Worm (Caenorhabditis elegans) whole organism, young adult: Measurements from ENCODE around the gene nac-1.

ENCODE experiments used
- B0019.2 ChIP-seq: fragments of 200-800 bp; sonication (Bioruptor generic); conservative IDR thresholded peaks from 2 replicates; pipeline ENCODE4 v1.3.6; 2022; ENCODE audit warnings: missing genetic modification reagents, missing genetic modification characterization, missing compliant biosample characterization
- B0035.1 ChIP-seq: sonication (generic microtip); optimal IDR thresholded peaks from 2 replicates; lab custom pipeline; 2016; ENCODE audit warnings: missing genetic modification characterization, mild to moderate bottlenecking, missing compliant biosample characterization, missing genotype, missing genetic modification reagents
- F22D6.2 ChIP-seq: sonication (generic microtip); optimal IDR thresholded peaks from 2 replicates; lab custom pipeline; 2016; ENCODE audit warnings: mild to moderate bottlenecking, missing genetic modification characterization, missing compliant biosample characterization
- F23B12.7 ChIP-seq: sonication (generic microtip); optimal IDR thresholded peaks from 2 replicates; lab custom pipeline; 2017; ENCODE audit warnings: missing genetic modification characterization, mild to moderate bottlenecking, missing compliant biosample characterization, antibody characterized with exemption, moderate library complexity; ENCODE audit not compliant: insufficient read depth
- F33H1.4 ChIP-seq: fragments of 200-800 bp; sonication (Bioruptor generic); IDR thresholded peaks from 2 replicates; pipeline ENCODE4 v1.3.6; 2022; ENCODE audit warnings: missing genetic modification reagents, missing genetic modification characterization, missing compliant biosample characterization
- F39B2.1 ChIP-seq: fragments of 200-800 bp; sonication (Bioruptor generic); IDR thresholded peaks from 2 replicates; pipeline ENCODE4 v1.3.6; 2022; ENCODE audit warnings: missing genetic modification reagents, missing genetic modification characterization, missing compliant biosample characterization
- F49E8.2 ChIP-seq: sonication (generic microtip); optimal IDR thresholded peaks from 3 replicates; lab custom pipeline; 2017; ENCODE audit warnings: missing genetic modification characterization, mild to moderate bottlenecking, missing compliant biosample characterization, antibody characterized with exemption, moderate library complexity; ENCODE audit not compliant: insufficient read depth
- F55B11.4 ChIP-seq: sonication (generic microtip); optimal IDR thresholded peaks from 2 replicates; lab custom pipeline; 2016; ENCODE audit warnings: missing compliant biosample characterization, missing genetic modification characterization, borderline replicate concordance; ENCODE audit not compliant: insufficient read depth
- K11D2.4 ChIP-seq: fragments of 200-800 bp; sonication (Bioruptor generic); IDR thresholded peaks from 2 replicates; pipeline ENCODE4 v1.3.6; 2022; ENCODE audit warnings: missing genetic modification reagents, missing genetic modification characterization, missing compliant biosample characterization
- Y53G8AR.9 ChIP-seq: fragments of 200-800 bp; sonication (Bioruptor generic); conservative IDR thresholded peaks from 2 replicates; pipeline ENCODE4 v1.3.6; 2022; ENCODE audit warnings: missing genetic modification reagents, missing genetic modification characterization, missing compliant biosample characterization
- Y95B8A.8 ChIP-seq: fragments of 200-800 bp; sonication (Bioruptor generic); IDR thresholded peaks from 2 replicates; pipeline ENCODE4 v1.3.6; 2022; ENCODE audit warnings: missing genetic modification reagents, missing genetic modification characterization, missing compliant biosample characterization
- aptf-3 ChIP-seq: fragments of 200-800 bp; sonication (Bioruptor generic); IDR thresholded peaks from 2 replicates; pipeline ENCODE4 v1.3.6; 2022; ENCODE audit warnings: missing genetic modification characterization, missing compliant biosample characterization
- attf-3 ChIP-seq: fragments of 200-800 bp; sonication (Bioruptor generic); conservative IDR thresholded peaks from 2 replicates; pipeline ENCODE4 v1.3.6; 2022; ENCODE audit warnings: missing genetic modification reagents, missing genetic modification characterization, missing compliant biosample characterization
- attf-6 ChIP-seq: fragments of 200-800 bp; sonication (Bioruptor generic); IDR thresholded peaks from 2 replicates; pipeline ENCODE4 v1.3.6; 2022; ENCODE audit warnings: missing genetic modification reagents, missing genetic modification characterization, missing compliant biosample characterization
- ceh-27 ChIP-seq: fragments of 200-800 bp; sonication (Bioruptor generic); optimal IDR thresholded peaks from 2 replicates; lab custom pipeline; 2018; ENCODE audit warnings: mild to moderate bottlenecking, missing genetic modification characterization, moderate library complexity, missing compliant biosample characterization
- ceh-58 ChIP-seq: fragments of 200-800 bp; sonication (Bioruptor generic); IDR thresholded peaks from 2 replicates; pipeline ENCODE4 v1.3.6; 2022; ENCODE audit warnings: missing genetic modification characterization, missing compliant biosample characterization
- chd-7 ChIP-seq: sonication (generic microtip); optimal IDR thresholded peaks from 2 replicates; lab custom pipeline; 2016; ENCODE audit warnings: mild to moderate bottlenecking, missing genetic modification characterization, moderate library complexity, missing compliant biosample characterization
- dpl-1 ChIP-seq: fragments of 150-350 bp; optimal IDR thresholded peaks from 2 replicates; lab custom pipeline; 2014; ENCODE audit warnings: missing biosample characterization, missing genetic modification reagents, missing genetic modification characterization
- efl-1 ChIP-seq: fragments of 150-350 bp; optimal IDR thresholded peaks from 2 replicates; lab custom pipeline; 2014; ENCODE audit warnings: missing biosample characterization, missing genetic modification reagents, missing genetic modification characterization
- egrh-3 ChIP-seq: fragments of 200-800 bp; sonication (Bioruptor generic); IDR thresholded peaks from 2 replicates; pipeline ENCODE4 v1.3.6; 2022; ENCODE audit warnings: missing genetic modification reagents, missing genetic modification characterization, missing compliant biosample characterization
- ets-4 ChIP-seq: fragments of 200-800 bp; sonication (Bioruptor generic); optimal IDR thresholded peaks from 2 replicates; lab custom pipeline; 2018; ENCODE audit warnings: mild to moderate bottlenecking, missing genetic modification characterization, missing compliant biosample characterization
- fkh-3 ChIP-seq: sonication (generic microtip); optimal IDR thresholded peaks from 2 replicates; lab custom pipeline; 2016; ENCODE audit warnings: mild to moderate bottlenecking, missing genetic modification characterization, missing compliant biosample characterization
- him-1 ChIP-seq: sonication (generic microtip); optimal IDR thresholded peaks from 2 replicates; lab custom pipeline; 2016; ENCODE audit warnings: missing genotype, missing genetic modification reagents, missing genetic modification characterization, missing compliant biosample characterization
- hlh-26 ChIP-seq: fragments of 200-800 bp; sonication (Bioruptor generic); conservative IDR thresholded peaks from 2 replicates; pipeline ENCODE4 v1.3.6; 2022; ENCODE audit warnings: missing genetic modification reagents, missing genetic modification characterization, missing compliant biosample characterization
- hrde-1 ChIP-seq: sonication (generic microtip); optimal IDR thresholded peaks from 2 replicates; lab custom pipeline; 2016; ENCODE audit warnings: missing genetic modification characterization, mild to moderate bottlenecking, missing compliant biosample characterization, moderate library complexity, missing genotype, missing genetic modification reagents, borderline replicate concordance
- hsf-1 ChIP-seq: fragments of 200-800 bp; sonication (Bioruptor generic); IDR thresholded peaks from 2 replicates; pipeline ENCODE4 v1.3.6; 2022; ENCODE audit warnings: missing genetic modification reagents, missing genetic modification characterization, missing compliant biosample characterization
- lag-1 ChIP-seq: fragments of 200-800 bp; sonication (Bioruptor generic); IDR thresholded peaks from 2 replicates; pipeline ENCODE4 v1.3.6; 2022; ENCODE audit warnings: missing genetic modification reagents, missing genetic modification characterization, missing compliant biosample characterization
- lin-26 ChIP-seq: fragments of 200-800 bp; sonication (Bioruptor generic); IDR thresholded peaks from 2 replicates; pipeline ENCODE4 v1.3.6; 2022; ENCODE audit warnings: missing genetic modification reagents, missing genetic modification characterization, missing compliant biosample characterization
- lir-1 ChIP-seq: fragments of 200-800 bp; sonication (Bioruptor generic); conservative IDR thresholded peaks from 2 replicates; pipeline ENCODE4 v1.3.6; 2022; ENCODE audit warnings: missing genetic modification reagents, missing genetic modification characterization, missing compliant biosample characterization
- lsl-1 ChIP-seq: fragments of 200-800 bp; sonication (Bioruptor generic); optimal IDR thresholded peaks from 2 replicates; lab custom pipeline; 2018; ENCODE audit warnings: mild to moderate bottlenecking, missing genetic modification characterization, moderate library complexity, missing compliant biosample characterization
- madf-10 ChIP-seq: sonication (generic microtip); optimal IDR thresholded peaks from 2 replicates; lab custom pipeline; 2016; ENCODE audit warnings: mild to moderate bottlenecking, missing genetic modification characterization, missing compliant biosample characterization
- madf-8 ChIP-seq: fragments of 200-800 bp; sonication (Bioruptor generic); conservative IDR thresholded peaks from 2 replicates; pipeline ENCODE4 v1.3.6; 2022; ENCODE audit warnings: missing genetic modification reagents, missing genetic modification characterization, missing compliant biosample characterization
- mcd-1 ChIP-seq: fragments of 200-800 bp; sonication (Bioruptor generic); IDR thresholded peaks from 2 replicates; pipeline ENCODE4 v1.3.6; 2022; ENCODE audit warnings: missing genetic modification reagents, missing genetic modification characterization, missing compliant biosample characterization
- mel-28 ChIP-seq: sonication (generic microtip); optimal IDR thresholded peaks from 2 replicates; lab custom pipeline; 2016; ENCODE audit warnings: borderline replicate concordance, mild to moderate bottlenecking, missing genetic modification characterization, missing compliant biosample characterization
- mxl-1 ChIP-seq: sonication (generic microtip); optimal IDR thresholded peaks from 2 replicates; lab custom pipeline; 2016; ENCODE audit warnings: missing genetic modification characterization, missing compliant biosample characterization
- nfya-1 ChIP-seq: sonication (generic microtip); optimal IDR thresholded peaks from 2 replicates; lab custom pipeline; 2017; ENCODE audit warnings: antibody characterized with exemption, missing compliant biosample characterization, missing genetic modification characterization, borderline replicate concordance; ENCODE audit not compliant: insufficient read depth
- pbrm-1 ChIP-seq: fragments of 200-800 bp; sonication (Bioruptor generic); IDR thresholded peaks from 2 replicates; pipeline ENCODE4 v1.3.6; 2022; ENCODE audit warnings: missing genetic modification reagents, missing genetic modification characterization, missing compliant biosample characterization
- repo-1 ChIP-seq: sonication (generic microtip); optimal IDR thresholded peaks from 2 replicates; lab custom pipeline; 2017; ENCODE audit warnings: mild to moderate bottlenecking, missing genetic modification characterization, missing compliant biosample characterization
- rpc-1 ChIP-seq, 2 experiments: fragments of 150-350 bp in 1 of 2; sonication (generic microtip) in 1 of 2; optimal IDR thresholded peaks; 2 replicates each; lab custom pipeline; 2014 to 2018; ENCODE audit warnings: missing biosample characterization in 1 of 2, missing genetic modification characterization in 1 of 2, missing genetic modification reagents in 1 of 2, missing genotype in 1 of 2
- snpc-3.4 ChIP-seq: sonication (generic microtip); optimal IDR thresholded peaks from 2 replicates; lab custom pipeline; 2017; ENCODE audit warnings: missing genetic modification characterization, mild to moderate bottlenecking, missing compliant biosample characterization, antibody characterized with exemption, moderate library complexity, missing genotype, missing genetic modification reagents
- tlf-1 ChIP-seq: fragments of 200-800 bp; sonication (Bioruptor generic); optimal IDR thresholded peaks from 2 replicates; lab custom pipeline; 2018; ENCODE audit warnings: mild to moderate bottlenecking, missing genetic modification characterization, missing compliant biosample characterization
- unc-62 ChIP-seq: fragments of 150-350 bp; optimal IDR thresholded peaks from 2 replicates; lab custom pipeline; 2014; ENCODE audit warnings: missing biosample characterization, missing genetic modification reagents, missing genetic modification characterization
- ztf-6 ChIP-seq: fragments of 200-800 bp; sonication (Bioruptor generic); IDR thresholded peaks from 2 replicates; pipeline ENCODE4 v1.3.6; 2022; ENCODE audit warnings: missing genetic modification reagents, missing genetic modification characterization, missing compliant biosample characterization

The nac-1 gene

ce11 chrX:14881119-14881518 is 13.8 kb upstream of the nac-1 start, which contains the start of gene flp-8:
flp-8 (plus strand) TSS chrX:14881419.
- no peak for TF ChIP-seq F55B11.4 (tag; lab: Kevin White, UChicago)
- TF ChIP-seq attf-6 (GFP tag; lab: Robert Waterston, UW) = no peak
- TF ChIP-seq nfya-1 = no peak
- no peak for TF ChIP-seq lag-1
- no peak for TF ChIP-seq aptf-3
- TF ChIP-seq lin-26 (GFP tag; lab: Robert Waterston, UW) = no peak
- TF ChIP-seq efl-1 (GFP tag; lab: Kevin White, UChicago) = no peak
- TF ChIP-seq madf-8 = no peak
- TF ChIP-seq Y53G8AR.9 = no peak
- TF ChIP-seq Y95B8A.8 (GFP tag; lab: Robert Waterston, UW) = no peak
- no peak for TF ChIP-seq tlf-1 (GFP tag; lab: Kevin White, UChicago)
- TF ChIP-seq ets-4 = no peak
- TF ChIP-seq B0035.1 = no peak
- no peak for TF ChIP-seq F33H1.4
- no peak for TF ChIP-seq pbrm-1 (GFP tag; lab: Robert Waterston, UW)
- TF ChIP-seq hrde-1 (tag; lab: Kevin White, UChicago) = no peak
- no peak for TF ChIP-seq him-1 (tag; lab: Kevin White, UChicago)
- TF ChIP-seq rpc-1 (optimal IDR thresholded peaks at IDR 0.05; lab: Kevin White, UChicago) = no peak
- TF ChIP-seq rpc-1 (tag; optimal IDR thresholded peaks at IDR 0.05; lab: Kevin White, UChicago) = no peak

ce11 chrX:14885855-14886254 is 9.1 kb upstream of the nac-1 start:
- no peak for TF ChIP-seq hlh-26 (GFP tag; lab: Robert Waterston, UW)
- no peak for TF ChIP-seq repo-1
- no peak for TF ChIP-seq fkh-3 (tag; lab: Kevin White, UChicago)
- TF ChIP-seq attf-3 (GFP tag; lab: Robert Waterston, UW) = no peak
- no peak for TF ChIP-seq F22D6.2 (tag; lab: Kevin White, UChicago)
- TF ChIP-seq mel-28 (tag; lab: Kevin White, UChicago) = no peak
- TF ChIP-seq lsl-1 = no peak
- no peak for TF ChIP-seq snpc-3.4 (tag; lab: Kevin White, UChicago)
- TF ChIP-seq F39B2.1 (GFP tag; lab: Robert Waterston, UW) = no peak
- no peak for TF ChIP-seq madf-10 (tag; lab: Kevin White, UChicago)
- no peak for TF ChIP-seq F49E8.2
- TF ChIP-seq K11D2.4 (GFP tag; lab: Robert Waterston, UW) = no peak

- no peak for TF ChIP-seq ztf-6 (GFP tag; lab: Robert Waterston, UW)
- TF ChIP-seq F23B12.7 (tag; lab: Kevin White, UChicago) = no peak
- TF ChIP-seq chd-7 = no peak
- TF ChIP-seq unc-62 (GFP tag; lab: Kevin White, UChicago) = no peak
- TF ChIP-seq hsf-1 (GFP tag; lab: Robert Waterston, UW) = no peak
- no peak for TF ChIP-seq ceh-27 (GFP tag; lab: Kevin White, UChicago)
- TF ChIP-seq ceh-58 (GFP tag; lab: Robert Waterston, UW) = no peak
- no peak for TF ChIP-seq mxl-1 (tag; lab: Kevin White, UChicago)
- TF ChIP-seq F33H1.4 = no peak
- no peak for TF ChIP-seq lag-1
- no peak for TF ChIP-seq dpl-1 (GFP tag; lab: Kevin White, UChicago)
- TF ChIP-seq F55B11.4 (tag; lab: Kevin White, UChicago) = no peak
- no peak for TF ChIP-seq B0019.2
- no peak for TF ChIP-seq ets-4
- TF ChIP-seq mcd-1 (GFP tag; lab: Robert Waterston, UW) = no peak
- TF ChIP-seq egrh-3 (GFP tag; lab: Robert Waterston, UW) = no peak
- no peak for TF ChIP-seq K11D2.4 (GFP tag; lab: Robert Waterston, UW)
- TF ChIP-seq lir-1 (GFP tag; lab: Robert Waterston, UW) = no peak
- TF ChIP-seq, all 124 proteins: peak for 0
Measured at ce11 chrX:14888188-14888587, 6.8 kb upstream of the nac-1 start, which contains the start of gene daf-6. daf-6 (plus strand) TSS chrX:14888488.
